Worm (Caenorhabditis elegans): ENCODE results near the gene Y25C1A.2.

Gene Y25C1A.2

DNA sequence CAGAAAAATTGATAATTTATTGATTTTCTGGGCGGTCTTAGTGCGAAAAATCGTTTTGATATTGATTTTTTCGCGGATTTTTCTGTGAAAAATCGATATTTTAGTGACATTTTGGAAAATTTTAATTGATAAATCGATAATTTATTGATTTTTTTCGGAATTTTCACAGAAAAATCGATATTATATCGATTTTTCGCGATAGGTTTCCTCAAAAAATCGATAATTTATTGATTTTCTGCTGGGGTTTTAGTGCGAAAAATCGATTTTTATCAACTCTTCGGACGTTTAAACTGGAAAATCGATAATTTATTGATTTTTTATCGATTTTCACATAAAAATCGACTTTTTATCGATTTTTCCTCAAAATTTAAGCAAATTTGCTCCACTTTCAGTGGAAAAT is 45.0 kb upstream of the Y25C1A.2 start:
- TF ChIP-seq ama-1 (optimal IDR thresholded peaks at IDR 0.05) (no peak), ceh-28 (tag; optimal IDR thresholded peaks at IDR 0.05) (peak; percentile 96)

ce11 chrII:3067896-3068295 is 44.5 kb upstream of the Y25C1A.2 start:
- no peak for TF ChIP-seq daf-12 (tag; optimal IDR thresholded peaks at IDR 0.05)
- TF ChIP-seq skn-1 (tag; optimal IDR thresholded peaks at IDR 0.05): no peak
- peak; percentile 86 for TF ChIP-seq aha-1 (tag)

DNA sequence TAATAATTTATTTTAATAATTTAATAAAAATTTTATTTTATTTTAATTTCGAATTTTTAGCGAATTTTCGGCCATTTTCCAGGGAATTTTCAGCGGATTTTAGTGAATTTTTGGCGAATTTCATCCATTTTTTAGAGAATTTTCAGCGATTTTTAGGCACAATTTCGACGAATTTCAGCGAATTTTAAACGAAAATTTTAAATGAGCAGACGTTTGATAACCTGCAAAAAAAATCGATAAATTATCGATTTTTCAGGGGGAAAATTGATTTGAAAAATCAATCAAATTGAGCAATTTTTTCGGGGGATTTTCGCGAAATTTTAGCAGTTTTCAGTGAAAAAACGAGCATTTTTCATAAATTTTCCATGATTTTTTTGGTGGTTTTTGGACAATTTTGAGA is 43.8 kb upstream of the Y25C1A.2 start:
- TF ChIP-seq ceh-28 (tag; optimal IDR thresholded peaks at IDR 0.05): peak; percentile 55
- TF ChIP-seq hif-1 (tag; optimal IDR thresholded peaks at IDR 0.05): no peak
- TF ChIP-seq ceh-62 (tag; optimal IDR thresholded peaks at IDR 0.05): no peak
- peak; percentile 61 for TF ChIP-seq aha-1 (tag)

DNA sequence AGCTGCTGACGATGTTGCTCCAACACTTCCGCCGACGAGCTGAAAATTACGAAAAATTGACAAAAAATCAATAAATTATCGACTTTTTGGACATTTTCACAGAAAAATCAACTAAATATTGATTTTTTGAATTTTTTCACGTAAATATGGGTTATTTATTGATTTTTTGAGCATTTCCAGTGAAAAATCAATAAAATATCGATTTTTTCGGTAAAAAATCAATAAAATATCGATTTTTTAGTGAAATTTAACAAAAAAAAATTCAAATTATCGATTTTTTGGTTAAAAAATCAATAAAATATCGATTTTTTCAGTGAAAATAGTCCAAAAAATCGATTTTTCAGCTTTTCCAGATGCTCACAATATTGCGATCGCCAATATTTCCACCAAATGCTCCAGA is 42.2 kb upstream of the Y25C1A.2 start:
- no peak for TF ChIP-seq ctbp-1 (GFP tag; IDR thresholded peaks at IDR 0.05)
- TF ChIP-seq daf-8 (GFP tag; IDR thresholded peaks at IDR 0.05): no peak
- no peak for TF ChIP-seq madf-9 (GFP tag; conservative IDR thresholded peaks at IDR 0.05)
- TF ChIP-seq madf-5 (GFP tag; IDR thresholded peaks at IDR 0.05): no peak
- peak; percentile 95 for TF ChIP-seq ceh-28 (tag; optimal IDR thresholded peaks at IDR 0.05)

ce11 chrII:3071012-3071749 is 41.2 kb upstream of the Y25C1A.2 start, which contains the start of gene Y25C1A.7:
TSS of gene Y25C1A.7 (minus strand) at chrII:3071062.
- TF ChIP-seq mes-2 (tag; optimal IDR thresholded peaks at IDR 0.05; ENCODE audit: poor library complexity, severe bottlenecking) (peak; percentile 35), ces-1 (GFP tag; optimal IDR thresholded peaks at IDR 0.05) (no peak), ceh-32 (tag; optimal IDR thresholded peaks at IDR 0.05; ENCODE audit: poor library complexity) (no peak)

- TF ChIP-seq hlh-11 (tag; optimal IDR thresholded peaks at IDR 0.05) (peak; percentile 89), fkh-10 (GFP tag; optimal IDR thresholded peaks at IDR 0.05) (peak; percentile 53), set-16 (GFP tag; IDR thresholded peaks at IDR 0.05) (peak; percentile 55; the same call in 1 of the 2 replicates), fos-1 (tag; optimal IDR thresholded peaks at IDR 0.05) (no peak), jun-1 (tag; optimal IDR thresholded peaks at IDR 0.05) (peak; percentile 78), daf-8 (GFP tag; IDR thresholded peaks at IDR 0.05) (no peak), duxl-1 (tag; optimal IDR thresholded peaks at IDR 0.05; ENCODE audit: poor library complexity) (peak; percentile 95), nhr-48 (tag; optimal IDR thresholded peaks at IDR 0.05) (peak; percentile 30), pha-4 (GFP tag; IDR thresholded peaks at IDR 0.05) (peak; percentile 91), pha-4 (tag; optimal IDR thresholded peaks at IDR 0.05) (no peak), zag-1 (tag; optimal IDR thresholded peaks at IDR 0.05) (no peak), nhr-102 (tag; optimal IDR thresholded peaks at IDR 0.05) (peak; percentile 94), hif-1 (tag; optimal IDR thresholded peaks at IDR 0.05) (peak in 1 of 2 experiments; percentile 79), R02D3.7 (tag; optimal IDR thresholded peaks at IDR 0.05) (no peak), lsy-2 (tag; optimal IDR thresholded peaks at IDR 0.05) (peak; percentile 99 to 100), nhr-76 (tag; optimal IDR thresholded peaks at IDR 0.05) (no peak), F49E8.2 (tag; optimal IDR thresholded peaks at IDR 0.05; ENCODE audit: borderline replicate concordance) (peak; percentile 67), snpc-4 (tag; optimal IDR thresholded peaks at IDR 0.05) (peak; percentile 48), zfp-3 (GFP tag; conservative IDR thresholded peaks at IDR 0.05) (peak; percentile 85), T26A8.4 (GFP tag; IDR thresholded peaks at IDR 0.05) (peak; percentile 95), aly-2 (tag; optimal IDR thresholded peaks at IDR 0.05) (no peak), nhr-77 (tag; optimal IDR thresholded peaks at IDR 0.05) (peak; percentile 63), snpc-1.2 (GFP tag; IDR thresholded peaks at IDR 0.05) (peak; percentile 66), tra-1 (GFP tag; IDR thresholded peaks at IDR 0.05) (peak; percentile 55; the same call in 1 of the 2 replicates), nhr-6 (tag; optimal IDR thresholded peaks at IDR 0.05) (peak; percentile 82), pqm-1 (tag; optimal IDR thresholded peaks at IDR 0.05) (peak; percentile 6), ceh-32 (tag; optimal IDR thresholded peaks at IDR 0.05; ENCODE audit: poor library complexity) (peak; percentile 46), ces-1 (GFP tag; optimal IDR thresholded peaks at IDR 0.05) (peak; percentile 28), madf-5 (GFP tag; IDR thresholded peaks at IDR 0.05) (no peak), nhr-28 (tag; optimal IDR thresholded peaks at IDR 0.05) (peak; percentile 64), vab-7 (GFP tag; IDR thresholded peaks at IDR 0.05) (peak; percentile 62)
Measured at ce11 chrII:3076915-3077314, 35.5 kb upstream of the Y25C1A.2 start, which contains the start of gene Y25C1A.8. TSS of gene Y25C1A.8 (minus strand) at chrII:3076959.
